Fruit fly (Drosophila melanogaster): ENCODE data around the gene CG7059.

dm6 chr3R:22423996-22424395 lies 34.4 kb downstream of the CG7059 start:
- TF ChIP-seq emc (GFP tag; optimal IDR thresholded peaks at IDR 0.05) (no peak), CG31224 (GFP tag; IDR thresholded peaks at IDR 0.05) (no peak)
